Worm (Caenorhabditis elegans) whole organism, midembryonic: Measurements from ENCODE around the gene sql-1.
A peak's percentile ranks its signal among the peaks of the same experiment; 100 is the strongest.

Source experiments
- T22C8.4 ChIP-seq: fragments of 200-800 bp; sonication (Bioruptor generic); IDR thresholded peaks from 2 replicates; pipeline ENCODE4 v1.3.6; 2022; ENCODE audit warnings: missing genetic modification characterization, missing compliant biosample characterization
- cog-1 ChIP-seq: sonication (generic microtip); optimal IDR thresholded peaks from 2 replicates; lab custom pipeline; 2016; ENCODE audit warnings: missing genetic modification characterization, missing compliant biosample characterization
- flt-1 ChIP-seq: fragments of 200-800 bp; sonication (Bioruptor generic); IDR thresholded peaks from 2 replicates; pipeline ENCODE4 v1.3.6; 2022; ENCODE audit warnings: missing genetic modification characterization, missing compliant biosample characterization
- klf-2 ChIP-seq: fragments of 200-800 bp; sonication (Bioruptor generic); conservative IDR thresholded peaks from 2 replicates; pipeline ENCODE4 v1.3.6; 2022; ENCODE audit warnings: missing genetic modification reagents, missing genetic modification characterization, missing compliant biosample characterization
- med-1 ChIP-seq: sonication (generic microtip); optimal IDR thresholded peaks from 2 replicates; lab custom pipeline; 2017; ENCODE audit warnings: missing genetic modification characterization, mild to moderate bottlenecking, missing compliant biosample characterization, antibody characterized with exemption, missing genetic modification reagents; ENCODE audit not compliant: insufficient read depth
- ref-1 ChIP-seq: fragments of 200-800 bp; sonication (Bioruptor generic); conservative IDR thresholded peaks from 2 replicates; pipeline ENCODE4 v1.3.6; 2022; ENCODE audit warnings: missing genetic modification reagents, missing genetic modification characterization, missing compliant biosample characterization
- tab-1 ChIP-seq: fragments of 200-800 bp; sonication (Bioruptor generic); IDR thresholded peaks from 2 replicates; pipeline ENCODE4 v1.3.6; 2022; ENCODE audit warnings: missing genetic modification characterization, missing compliant biosample characterization
- ztf-23 ChIP-seq: fragments of 200-800 bp; sonication (Bioruptor generic); IDR thresholded peaks from 2 replicates; pipeline ENCODE4 v1.3.6; 2022; ENCODE audit warnings: missing genetic modification reagents, missing genetic modification characterization, missing compliant biosample characterization
- ztf-29 ChIP-seq: fragments of 200-800 bp; sonication (Bioruptor generic); IDR thresholded peaks from 2 replicates; pipeline ENCODE4 v1.3.6; 2022; ENCODE audit warnings: missing genetic modification reagents, missing genetic modification characterization, missing compliant biosample characterization

sql-1 gene

DNA sequence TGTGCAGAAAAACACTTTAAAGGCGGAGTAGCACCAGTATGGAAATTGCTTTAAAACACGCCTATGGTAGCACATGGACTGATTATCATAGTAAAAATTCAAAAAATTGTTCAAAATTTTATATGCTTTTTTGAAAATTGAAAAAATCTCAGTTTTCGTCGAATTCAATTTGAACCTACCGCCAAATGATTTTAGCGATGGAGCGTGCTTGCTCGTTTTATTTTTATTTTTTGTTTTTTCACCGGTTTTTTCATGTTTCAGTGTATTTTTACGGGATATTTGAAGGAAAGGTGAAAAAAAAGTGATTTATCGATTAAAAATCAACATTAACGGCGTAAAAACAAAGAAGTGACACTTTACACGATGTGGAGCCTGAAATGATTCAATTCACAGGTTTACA is 34.5 kb downstream of the sql-1 start:
- TF ChIP-seq T22C8.4 (GFP tag; lab: Robert Waterston, UW) (no peak), med-1 (GFP tag; lab: Kevin White, UChicago) (no peak), klf-2 (no peak), ztf-29 (GFP tag; lab: Robert Waterston, UW) (no peak), tab-1 (no peak), flt-1 (GFP tag; lab: Robert Waterston, UW) (no peak), ref-1 (GFP tag; lab: Robert Waterston, UW) (no peak), ztf-23 (GFP tag; lab: Robert Waterston, UW) (no peak)

- TF ChIP-seq flt-1 (GFP tag; lab: Robert Waterston, UW) (no peak), cog-1 (no peak), ref-1 (GFP tag; lab: Robert Waterston, UW) (no peak), ztf-23 (GFP tag; lab: Robert Waterston, UW) (no peak), tab-1 (no peak), med-1 (GFP tag; lab: Kevin White, UChicago) (no peak), ztf-29 (GFP tag; lab: Robert Waterston, UW) (no peak), T22C8.4 (GFP tag; lab: Robert Waterston, UW) (no peak), klf-2 (no peak)
Observed at ce11 chrIII:12537239-12537845, 38.0 kb downstream of the sql-1 start.

DNA sequence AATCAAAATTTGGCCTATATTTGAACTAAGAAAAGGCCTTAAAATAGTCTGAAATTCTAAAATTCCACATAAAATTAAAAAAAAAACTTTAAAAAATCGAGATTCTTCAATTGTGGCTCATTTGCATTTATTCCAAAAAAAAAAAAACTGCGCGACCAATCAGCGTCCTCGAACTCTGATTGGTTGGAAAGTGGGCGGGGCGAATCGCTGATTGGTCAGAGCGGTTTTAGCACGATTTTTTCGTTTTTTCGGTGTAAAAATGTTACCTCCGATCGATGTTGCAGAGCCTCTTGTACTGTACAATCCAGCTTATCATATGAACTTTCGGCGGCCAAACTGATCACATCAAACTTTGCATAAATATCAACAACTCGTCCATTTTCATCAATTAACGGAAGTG is 41.1 kb downstream of the sql-1 start:
- TF ChIP-seq ref-1 (GFP tag; lab: Robert Waterston, UW) (no peak), ztf-23 (GFP tag; lab: Robert Waterston, UW) (no peak), tab-1 (no peak), klf-2 (no peak), flt-1 (GFP tag; lab: Robert Waterston, UW) (no peak), ztf-29 (GFP tag; lab: Robert Waterston, UW) (no peak), med-1 (GFP tag; lab: Kevin White, UChicago) (no peak), T22C8.4 (GFP tag; lab: Robert Waterston, UW) (no peak), cog-1 (no peak)

DNA sequence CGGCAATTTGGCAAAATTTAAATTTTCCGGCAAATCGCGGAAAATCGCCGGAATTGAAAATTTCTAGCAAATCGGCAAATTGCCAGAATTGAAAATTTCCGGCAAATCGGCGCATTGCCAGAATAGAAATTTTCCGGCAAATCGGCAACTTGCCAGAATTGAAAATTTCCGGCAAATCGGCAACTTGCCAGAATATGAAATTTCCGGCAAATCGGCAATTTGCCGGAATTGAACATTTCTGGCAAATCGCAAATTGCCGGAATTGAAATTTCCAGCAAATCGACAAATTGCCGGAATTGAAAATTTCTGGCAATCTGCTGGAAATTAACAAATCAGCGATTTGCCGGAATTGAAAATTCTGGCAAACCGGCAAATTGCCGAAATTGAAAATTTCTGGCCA is 42.2 kb downstream of the sql-1 start:
- TF ChIP-seq ztf-23 (GFP tag; lab: Robert Waterston, UW) (0 out of 2 replicates have a peak, but pooled peaks have one; percentile 44), tab-1 (peak; percentile 62; the same call in 1 of the 2 replicates)

ce11 chrIII:12542656-12543055 is 43.3 kb downstream of the sql-1 start:
- TF ChIP-seq tab-1 (no peak), ztf-23 (GFP tag; lab: Robert Waterston, UW) (no peak), med-1 (GFP tag; lab: Kevin White, UChicago) (no peak), flt-1 (GFP tag; lab: Robert Waterston, UW) (no peak), ztf-29 (GFP tag; lab: Robert Waterston, UW) (no peak), cog-1 (no peak), T22C8.4 (GFP tag; lab: Robert Waterston, UW) (no peak), klf-2 (no peak), ref-1 (GFP tag; lab: Robert Waterston, UW) (no peak)

ce11 chrIII:12548441-12548840 is 49.1 kb downstream of the sql-1 start:
- TF ChIP-seq ztf-23 (GFP tag; lab: Robert Waterston, UW) (no peak), flt-1 (GFP tag; lab: Robert Waterston, UW) (no peak), tab-1 (no peak), ref-1 (GFP tag; lab: Robert Waterston, UW) (no peak), cog-1 (no peak), T22C8.4 (GFP tag; lab: Robert Waterston, UW) (no peak), med-1 (GFP tag; lab: Kevin White, UChicago) (no peak), klf-2 (no peak), ztf-29 (GFP tag; lab: Robert Waterston, UW) (no peak)

DNA sequence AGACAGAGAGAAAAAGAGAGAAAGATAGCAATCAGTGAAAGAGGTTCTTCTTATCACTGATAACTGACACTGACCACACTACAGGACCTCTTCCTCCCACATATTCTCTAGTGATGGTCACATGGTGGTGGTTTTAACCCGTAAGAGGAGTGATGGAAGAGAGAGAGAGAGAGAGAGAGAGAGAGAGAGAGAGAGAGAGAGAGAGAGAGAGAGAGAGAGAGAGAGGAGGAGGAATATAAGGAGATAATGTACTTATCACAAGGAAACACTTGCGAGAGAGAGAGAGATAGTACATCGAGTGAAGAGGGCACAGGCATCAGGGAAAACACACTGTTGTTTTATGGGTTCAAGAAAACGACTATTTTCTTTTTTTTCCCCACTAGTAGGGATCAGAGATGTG is 50.3 kb downstream of the sql-1 start:
- TF ChIP-seq T22C8.4 (GFP tag; lab: Robert Waterston, UW) (no peak), cog-1 (no peak), tab-1 (no peak), ztf-29 (GFP tag; lab: Robert Waterston, UW) (no peak), ztf-23 (GFP tag; lab: Robert Waterston, UW) (no peak), ref-1 (GFP tag; lab: Robert Waterston, UW) (no peak), flt-1 (GFP tag; lab: Robert Waterston, UW) (no peak), klf-2 (no peak), med-1 (GFP tag; lab: Kevin White, UChicago) (no peak)

- no peak for TF ChIP-seq ztf-29 (GFP tag; lab: Robert Waterston, UW)
Observed at ce11 chrIII:12551253-12551652, 51.9 kb downstream of the sql-1 start.

ce11 chrIII:12556104-12556503 is 56.7 kb downstream of the sql-1 start:
- TF ChIP-seq ref-1 (GFP tag; lab: Robert Waterston, UW) (no peak), cog-1 (peak; percentile 11), ztf-23 (GFP tag; lab: Robert Waterston, UW) (no peak), flt-1 (GFP tag; lab: Robert Waterston, UW) (peak; percentile 47; the same call in 1 of the 2 replicates), med-1 (GFP tag; lab: Kevin White, UChicago) (no peak)

- TF ChIP-seq flt-1 (GFP tag; lab: Robert Waterston, UW) (peak; percentile 47; the same call in 1 of the 2 replicates), ztf-23 (GFP tag; lab: Robert Waterston, UW) (no peak), ztf-29 (GFP tag; lab: Robert Waterston, UW) (no peak), tab-1 (no peak), T22C8.4 (GFP tag; lab: Robert Waterston, UW) (no peak), cog-1 (peak; percentile 51)
Observed at ce11 chrIII:12558097-12558594, 58.8 kb downstream of the sql-1 start.
